Worm (Caenorhabditis elegans) whole organism, young adult: ENCODE results near the gene F10G7.5.

Source experiments
- B0019.2 ChIP-seq: fragments of 200-800 bp; sonication (Bioruptor generic); conservative IDR thresholded peaks from 2 replicates; pipeline ENCODE4 v1.3.6; 2022; ENCODE audit warnings: missing genetic modification reagents, missing genetic modification characterization, missing compliant biosample characterization
- B0336.3 ChIP-seq: fragments of 200-800 bp; sonication (Bioruptor generic); IDR thresholded peaks from 2 replicates; pipeline ENCODE4 v1.3.6; 2022; ENCODE audit warnings: missing genetic modification characterization, missing compliant biosample characterization
- D2030.7 ChIP-seq: fragments of 200-800 bp; sonication (Bioruptor generic); IDR thresholded peaks from 2 replicates; pipeline ENCODE4 v1.3.6; 2022; ENCODE audit warnings: missing genetic modification reagents, missing genetic modification characterization, missing compliant biosample characterization
- F23B12.7 ChIP-seq: sonication (generic microtip); optimal IDR thresholded peaks from 2 replicates; lab custom pipeline; 2017; ENCODE audit warnings: missing genetic modification characterization, mild to moderate bottlenecking, missing compliant biosample characterization, antibody characterized with exemption, moderate library complexity; ENCODE audit not compliant: insufficient read depth
- F33H1.4 ChIP-seq: fragments of 200-800 bp; sonication (Bioruptor generic); IDR thresholded peaks from 2 replicates; pipeline ENCODE4 v1.3.6; 2022; ENCODE audit warnings: missing genetic modification reagents, missing genetic modification characterization, missing compliant biosample characterization
- F37B4.10 ChIP-seq: fragments of 200-800 bp; sonication (Bioruptor generic); IDR thresholded peaks from 2 replicates; pipeline ENCODE4 v1.3.6; 2022; ENCODE audit warnings: missing genetic modification characterization, missing compliant biosample characterization
- Y53F4B.3 ChIP-seq: fragments of 200-800 bp; sonication (Bioruptor generic); IDR thresholded peaks from 2 replicates; pipeline ENCODE4 v1.3.6; 2022; ENCODE audit warnings: missing genetic modification reagents, missing genetic modification characterization, missing compliant biosample characterization
- Y53G8AR.9 ChIP-seq: fragments of 200-800 bp; sonication (Bioruptor generic); conservative IDR thresholded peaks from 2 replicates; pipeline ENCODE4 v1.3.6; 2022; ENCODE audit warnings: missing genetic modification reagents, missing genetic modification characterization, missing compliant biosample characterization
- Y67H2A.10 ChIP-seq: fragments of 200-800 bp; sonication (Bioruptor generic); conservative IDR thresholded peaks from 2 replicates; pipeline ENCODE4 v1.3.6; 2022; ENCODE audit warnings: missing genetic modification reagents, missing genetic modification characterization, missing compliant biosample characterization
- Y79H2A.3 ChIP-seq: fragments of 200-800 bp; sonication (Bioruptor generic); conservative IDR thresholded peaks from 2 replicates; pipeline ENCODE4 v1.3.6; 2022; ENCODE audit warnings: missing genetic modification reagents, missing genetic modification characterization, missing compliant biosample characterization
- atf-7 ChIP-seq: sonication (generic microtip); optimal IDR thresholded peaks from 2 replicates; lab custom pipeline; 2017; ENCODE audit warnings: mild to moderate bottlenecking, missing genetic modification characterization, missing compliant biosample characterization
- attf-3 ChIP-seq: fragments of 200-800 bp; sonication (Bioruptor generic); conservative IDR thresholded peaks from 2 replicates; pipeline ENCODE4 v1.3.6; 2022; ENCODE audit warnings: missing genetic modification reagents, missing genetic modification characterization, missing compliant biosample characterization
- cebp-1 ChIP-seq, 2 experiments: fragments of 200-800 bp in 1 of 2; sonication (Bioruptor generic) in 1 of 2; sonication (generic microtip) in 1 of 2; IDR thresholded peaks in 1 of 2; optimal IDR thresholded peaks in 1 of 2; 2 replicates each; pipeline versions ENCODE4 v1.3.6 to Lab custom; 2017 to 2022; ENCODE audit warnings: missing compliant biosample characterization in 2 of 2, missing genetic modification characterization in 2 of 2, mild to moderate bottlenecking in 1 of 2, missing genetic modification reagents in 1 of 2, moderate library complexity in 1 of 2
- ceh-100 ChIP-seq: fragments of 200-800 bp; sonication (Bioruptor generic); IDR thresholded peaks from 2 replicates; pipeline ENCODE4 v1.3.6; 2022; ENCODE audit warnings: missing genetic modification reagents, missing genetic modification characterization, missing compliant biosample characterization
- ceh-91 ChIP-seq: fragments of 200-800 bp; sonication (Bioruptor generic); IDR thresholded peaks from 2 replicates; pipeline ENCODE4 v1.3.6; 2022; ENCODE audit warnings: missing genetic modification reagents, missing genetic modification characterization, missing compliant biosample characterization
- dox-1 ChIP-seq: fragments of 200-800 bp; sonication (Bioruptor generic); IDR thresholded peaks from 2 replicates; pipeline ENCODE4 v1.3.6; 2022; ENCODE audit warnings: missing genetic modification reagents, missing genetic modification characterization, missing compliant biosample characterization
- dpl-1 ChIP-seq: fragments of 150-350 bp; optimal IDR thresholded peaks from 2 replicates; lab custom pipeline; 2014; ENCODE audit warnings: missing biosample characterization, missing genetic modification reagents, missing genetic modification characterization
- efl-1 ChIP-seq: fragments of 150-350 bp; optimal IDR thresholded peaks from 2 replicates; lab custom pipeline; 2014; ENCODE audit warnings: missing biosample characterization, missing genetic modification reagents, missing genetic modification characterization
- egl-44 ChIP-seq: fragments of 200-800 bp; sonication (Bioruptor generic); IDR thresholded peaks from 2 replicates; pipeline ENCODE4 v1.3.6; 2022; ENCODE audit warnings: missing genetic modification reagents, missing genetic modification characterization, missing compliant biosample characterization
- egrh-3 ChIP-seq: fragments of 200-800 bp; sonication (Bioruptor generic); IDR thresholded peaks from 2 replicates; pipeline ENCODE4 v1.3.6; 2022; ENCODE audit warnings: missing genetic modification reagents, missing genetic modification characterization, missing compliant biosample characterization
- ekl-4 ChIP-seq: fragments of 200-800 bp; sonication (Bioruptor generic); IDR thresholded peaks from 2 replicates; pipeline ENCODE4 v1.3.6; 2022; ENCODE audit warnings: missing genetic modification reagents, missing genetic modification characterization, missing compliant biosample characterization
- hmg-1.2 ChIP-seq: fragments of 200-800 bp; sonication (Bioruptor generic); IDR thresholded peaks from 2 replicates; pipeline ENCODE4 v1.3.6; 2022; ENCODE audit warnings: missing genetic modification reagents, missing genetic modification characterization, missing compliant biosample characterization
- hsf-1 ChIP-seq: fragments of 200-800 bp; sonication (Bioruptor generic); IDR thresholded peaks from 2 replicates; pipeline ENCODE4 v1.3.6; 2022; ENCODE audit warnings: missing genetic modification reagents, missing genetic modification characterization, missing compliant biosample characterization
- lin-26 ChIP-seq: fragments of 200-800 bp; sonication (Bioruptor generic); IDR thresholded peaks from 2 replicates; pipeline ENCODE4 v1.3.6; 2022; ENCODE audit warnings: missing genetic modification reagents, missing genetic modification characterization, missing compliant biosample characterization
- lin-35 ChIP-seq, 3 experiments: fragments of 150-350 bp in 2 of 3; sonication (generic microtip) in 1 of 3; optimal IDR thresholded peaks; 2 replicates each; lab custom pipeline; 2014 to 2018; ENCODE audit warnings: missing biosample characterization in 3 of 3, missing genetic modification characterization in 3 of 3, missing genetic modification reagents in 3 of 3
- lin-54 ChIP-seq: fragments of 200-800 bp; sonication (Bioruptor generic); optimal IDR thresholded peaks from 2 replicates; lab custom pipeline; 2018; ENCODE audit warnings: mild to moderate bottlenecking, missing genetic modification characterization, missing compliant biosample characterization
- lir-1 ChIP-seq: fragments of 200-800 bp; sonication (Bioruptor generic); conservative IDR thresholded peaks from 2 replicates; pipeline ENCODE4 v1.3.6; 2022; ENCODE audit warnings: missing genetic modification reagents, missing genetic modification characterization, missing compliant biosample characterization
- lsl-1 ChIP-seq: fragments of 200-800 bp; sonication (Bioruptor generic); optimal IDR thresholded peaks from 2 replicates; lab custom pipeline; 2018; ENCODE audit warnings: mild to moderate bottlenecking, missing genetic modification characterization, moderate library complexity, missing compliant biosample characterization
- madf-3 ChIP-seq: fragments of 200-800 bp; sonication (Bioruptor generic); IDR thresholded peaks from 2 replicates; pipeline ENCODE4 v1.3.6; 2022; ENCODE audit warnings: missing genetic modification reagents, missing genetic modification characterization, missing compliant biosample characterization
- madf-6 ChIP-seq: fragments of 200-800 bp; sonication (Bioruptor generic); IDR thresholded peaks from 2 replicates; pipeline ENCODE4 v1.3.6; 2022; ENCODE audit warnings: missing genetic modification reagents, missing genetic modification characterization, missing compliant biosample characterization
- madf-8 ChIP-seq: fragments of 200-800 bp; sonication (Bioruptor generic); conservative IDR thresholded peaks from 2 replicates; pipeline ENCODE4 v1.3.6; 2022; ENCODE audit warnings: missing genetic modification reagents, missing genetic modification characterization, missing compliant biosample characterization
- mel-28 ChIP-seq: sonication (generic microtip); optimal IDR thresholded peaks from 2 replicates; lab custom pipeline; 2016; ENCODE audit warnings: borderline replicate concordance, mild to moderate bottlenecking, missing genetic modification characterization, missing compliant biosample characterization
- nhr-90 ChIP-seq: sonication (generic microtip); optimal IDR thresholded peaks from 2 replicates; lab custom pipeline; 2016; ENCODE audit warnings: missing genotype, mild to moderate bottlenecking, missing genetic modification characterization, missing compliant biosample characterization
- pbrm-1 ChIP-seq: fragments of 200-800 bp; sonication (Bioruptor generic); IDR thresholded peaks from 2 replicates; pipeline ENCODE4 v1.3.6; 2022; ENCODE audit warnings: missing genetic modification reagents, missing genetic modification characterization, missing compliant biosample characterization
- pha-4 ChIP-seq: fragments of 150-350 bp; sonication (generic microtip); optimal IDR thresholded peaks from 2 replicates; lab custom pipeline; 2014; ENCODE audit warnings: missing biosample characterization, missing genetic modification reagents, missing genetic modification characterization
- rcor-1 ChIP-seq: fragments of 200-800 bp; sonication (Bioruptor generic); IDR thresholded peaks from 2 replicates; pipeline ENCODE4 v1.3.6; 2022; ENCODE audit warnings: missing genetic modification reagents, missing genetic modification characterization, missing compliant biosample characterization
- rpc-1 ChIP-seq, 2 experiments: fragments of 150-350 bp in 1 of 2; sonication (generic microtip) in 1 of 2; optimal IDR thresholded peaks; 2 replicates each; lab custom pipeline; 2014 to 2018; ENCODE audit warnings: missing biosample characterization in 1 of 2, missing genetic modification characterization in 1 of 2, missing genetic modification reagents in 1 of 2, missing genotype in 1 of 2
- somi-1 ChIP-seq: fragments of 200-800 bp; sonication (Bioruptor generic); optimal IDR thresholded peaks from 2 replicates; lab custom pipeline; 2018; ENCODE audit warnings: mild to moderate bottlenecking, missing genetic modification characterization, missing compliant biosample characterization
- tlf-1 ChIP-seq: fragments of 200-800 bp; sonication (Bioruptor generic); optimal IDR thresholded peaks from 2 replicates; lab custom pipeline; 2018; ENCODE audit warnings: mild to moderate bottlenecking, missing genetic modification characterization, missing compliant biosample characterization
- xnd-1 ChIP-seq: sonication (generic microtip); optimal IDR thresholded peaks from 2 replicates; lab custom pipeline; 2016; ENCODE audit warnings: missing genotype, missing genetic modification reagents, missing genetic modification characterization, missing compliant biosample characterization
- zfh-2 ChIP-seq: fragments of 200-800 bp; sonication (Bioruptor generic); conservative IDR thresholded peaks from 2 replicates; pipeline ENCODE4 v1.3.6; 2022; ENCODE audit warnings: missing genetic modification reagents, missing genetic modification characterization, missing compliant biosample characterization
- ztf-25 ChIP-seq: fragments of 200-800 bp; sonication (Bioruptor generic); IDR thresholded peaks from 2 replicates; pipeline ENCODE4 v1.3.6; 2022; ENCODE audit warnings: missing genetic modification reagents, missing genetic modification characterization, missing compliant biosample characterization
- ztf-28 ChIP-seq: fragments of 200-800 bp; sonication (Bioruptor generic); IDR thresholded peaks from 2 replicates; pipeline ENCODE4 v1.3.6; 2022; ENCODE audit warnings: missing genetic modification reagents, missing genetic modification characterization, missing compliant biosample characterization

F10G7.5 gene

ce11 chrII:4698266-4698771 is 5.1 kb downstream of the F10G7.5 start, which contains the start of the genes rpn-5 and scc-1 (continued):
- TF ChIP-seq lsl-1 (GFP tag; lab: Kevin White, UChicago): peak; percentile 91
- no peak for TF ChIP-seq mel-28 (tag; lab: Kevin White, UChicago)
- TF ChIP-seq madf-6 (GFP tag; lab: Robert Waterston, UW): peak; percentile 85
- no peak for TF ChIP-seq Y79H2A.3 (GFP tag; lab: Robert Waterston, UW)
- TF ChIP-seq cebp-1 (GFP tag; IDR thresholded peaks at IDR 0.05; lab: Robert Waterston, UW): no peak
- peak; percentile 12 for TF ChIP-seq cebp-1 (tag; optimal IDR thresholded peaks at IDR 0.05; lab: Kevin White, UChicago)
- TF ChIP-seq ekl-4 (GFP tag; lab: Robert Waterston, UW): no peak
- TF ChIP-seq atf-7 (tag; lab: Kevin White, UChicago): no peak
- TF ChIP-seq pbrm-1 (GFP tag; lab: Robert Waterston, UW): 0 out of 2 replicates have a peak, but pooled peaks have one; percentile 12
- peak; percentile 32; the same call in 1 of the 2 replicates for TF ChIP-seq dox-1 (GFP tag; lab: Robert Waterston, UW)
- TF ChIP-seq Y67H2A.10 (GFP tag; lab: Robert Waterston, UW): no peak
- no peak for TF ChIP-seq Y53G8AR.9 (GFP tag; lab: Robert Waterston, UW)
- peak; percentile 92 for TF ChIP-seq F33H1.4 (GFP tag; lab: Robert Waterston, UW)
- TF ChIP-seq lin-54 (GFP tag; lab: Kevin White, UChicago): peak; percentile 79
- TF ChIP-seq rpc-1 (optimal IDR thresholded peaks at IDR 0.05; lab: Kevin White, UChicago): peak; percentile 25
- TF ChIP-seq rpc-1 (tag; optimal IDR thresholded peaks at IDR 0.05; lab: Kevin White, UChicago): no peak
- TF ChIP-seq D2030.7 (GFP tag; lab: Robert Waterston, UW): peak; percentile 61
- peak; percentile 54 for TF ChIP-seq pha-4
- TF ChIP-seq dpl-1: peak; percentile 22
- TF ChIP-seq efl-1 (GFP tag; lab: Kevin White, UChicago): peak; percentile 76
- no peak for TF ChIP-seq somi-1 (GFP tag; lab: Kevin White, UChicago)
- peak; percentile 46 for TF ChIP-seq madf-8
- peak; percentile 26; the same call in 1 of the 2 replicates for TF ChIP-seq hmg-1.2 (GFP tag; lab: Robert Waterston, UW)

- TF ChIP-seq egl-44 (GFP tag; lab: Robert Waterston, UW) (peak; percentile 85), dox-1 (GFP tag; lab: Robert Waterston, UW) (peak; percentile 99), B0019.2 (GFP tag; lab: Robert Waterston, UW) (peak; percentile 98), lir-1 (GFP tag; lab: Robert Waterston, UW) (peak; percentile 86), ztf-25 (GFP tag; lab: Robert Waterston, UW) (peak; percentile 93), D2030.7 (GFP tag; lab: Robert Waterston, UW) (peak; percentile 100), Y53G8AR.9 (GFP tag; lab: Robert Waterston, UW) (peak; percentile 94), B0336.3 (GFP tag; lab: Robert Waterston, UW) (peak; percentile 69), hsf-1 (GFP tag; lab: Robert Waterston, UW) (peak; percentile 95), egrh-3 (peak; percentile 85), tlf-1 (peak; percentile 81), F33H1.4 (GFP tag; lab: Robert Waterston, UW) (peak; percentile 96), lin-26 (GFP tag; lab: Robert Waterston, UW) (peak; percentile 79), Y53F4B.3 (GFP tag; lab: Robert Waterston, UW) (peak; percentile 87), F37B4.10 (GFP tag; lab: Robert Waterston, UW) (0 out of 2 replicates have a peak, but pooled peaks have one; percentile 69), Y67H2A.10 (GFP tag; lab: Robert Waterston, UW) (peak; percentile 91), F23B12.7 (peak; percentile 45), dpl-1 (peak; percentile 88), nhr-90 (tag; lab: Kevin White, UChicago) (peak; percentile 34), attf-3 (GFP tag; lab: Robert Waterston, UW) (peak; percentile 84), lin-54 (GFP tag; lab: Kevin White, UChicago) (peak; percentile 86), madf-3 (GFP tag; lab: Robert Waterston, UW) (peak; percentile 95), xnd-1 (tag; lab: Kevin White, UChicago) (peak; percentile 88), ceh-91 (GFP tag; lab: Robert Waterston, UW) (peak; percentile 100), lin-35 (GFP tag; optimal IDR thresholded peaks at IDR 0.05; lab: Kevin White, UChicago) (peak; percentile 54 to 70 (median 60)), Y79H2A.3 (GFP tag; lab: Robert Waterston, UW) (peak; percentile 89), ztf-28 (GFP tag; lab: Robert Waterston, UW) (peak; percentile 98), ceh-100 (GFP tag; lab: Robert Waterston, UW) (peak; percentile 97), zfh-2 (GFP tag; lab: Robert Waterston, UW) (peak; percentile 78), rcor-1 (peak; percentile 96)
Observed at ce11 chrII:4701482-4702119, 8.4 kb downstream of the F10G7.5 start, which contains the start of gene unc-85. Gene unc-85, plus strand, starts transcription at chrII:4702069.
